Fruit fly (Drosophila melanogaster): ENCODE measurements around the gene CG14377.

CG14377 gene

DNA sequence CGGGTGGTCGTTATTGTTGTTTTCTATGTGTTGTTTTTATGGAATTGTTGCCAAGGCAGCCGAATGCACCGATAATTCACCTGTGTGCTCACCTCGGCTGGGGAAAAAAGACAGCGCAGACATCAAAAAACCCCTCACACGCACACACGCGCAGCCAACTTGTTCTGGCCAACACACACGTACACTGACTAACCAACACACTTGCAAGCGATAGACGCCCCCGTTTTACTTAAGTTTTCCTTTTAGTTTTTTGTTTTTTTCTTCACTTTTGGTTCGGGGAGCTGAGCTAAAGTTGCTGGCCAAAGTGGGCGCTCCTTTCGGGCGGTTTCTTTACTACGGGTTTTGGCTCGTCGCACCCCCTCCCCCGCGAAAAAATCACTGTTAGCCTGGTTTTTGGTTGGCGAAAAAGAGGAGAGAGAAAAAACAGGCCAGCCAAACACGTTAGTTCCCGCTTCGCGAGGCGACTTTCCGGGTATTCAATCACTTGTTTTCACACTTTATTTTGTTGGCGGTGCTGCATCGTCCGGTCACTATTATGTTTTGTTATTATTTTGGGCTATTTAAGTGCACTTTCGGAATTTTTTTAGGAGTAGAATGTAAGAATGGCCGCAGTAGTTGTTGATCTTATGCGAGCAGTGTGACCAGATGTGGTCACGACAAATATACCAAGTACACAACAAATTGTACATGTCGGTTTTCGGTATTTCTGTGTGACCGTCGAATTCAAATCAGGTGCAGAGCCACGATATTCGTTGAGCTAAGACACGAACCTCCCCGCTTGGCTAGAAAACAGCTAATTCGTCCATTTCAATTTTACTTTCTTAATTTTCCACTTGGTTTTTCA lies 36.9 kb downstream of the CG14377 start, which contains the start of gene yrt (continued):
- TF ChIP-seq pzg (GFP tag; optimal IDR thresholded peaks at IDR 0.05), result peak; percentile 90
- TF ChIP-seq Sox102F (GFP tag; optimal IDR thresholded peaks at IDR 0.05), result no peak
- TF ChIP-seq h (optimal IDR thresholded peaks at IDR 0.05), result no peak
- no peak for TF ChIP-seq CG10979 (tag; optimal IDR thresholded peaks at IDR 0.05)
- no peak for TF ChIP-seq btn (GFP tag; optimal IDR thresholded peaks at IDR 0.05)
- TF ChIP-seq Mrtf (GFP tag; IDR thresholded peaks at IDR 0.05), result no peak
- TF ChIP-seq slbo (GFP tag; IDR thresholded peaks at IDR 0.05), result 0 out of 2 replicates have a peak, but pooled peaks have one; percentile 4
- TF ChIP-seq B-H2 (GFP tag; optimal IDR thresholded peaks at IDR 0.05), result no peak
- no peak for TF ChIP-seq zen2 (GFP tag; IDR thresholded peaks at IDR 0.05; ENCODE audit: partially characterized antibody)
- peak; percentile 85 for TF ChIP-seq Lhr (GFP tag; optimal IDR thresholded peaks at IDR 0.05)
- TF ChIP-seq CG8388 (GFP tag; optimal IDR thresholded peaks at IDR 0.05), result no peak
- TF ChIP-seq CG14965 (GFP tag; optimal IDR thresholded peaks at IDR 0.05; ENCODE audit: borderline replicate concordance), result no peak
- TF ChIP-seq CrebB (tag; optimal IDR thresholded peaks at IDR 0.05), result peak; percentile 24
- TF ChIP-seq Hr39 (optimal IDR thresholded peaks at IDR 0.05), result no peak
- no peak for TF ChIP-seq CG18011 (GFP tag; optimal IDR thresholded peaks at IDR 0.05)
- no peak for TF ChIP-seq gcm2 (GFP tag; optimal IDR thresholded peaks at IDR 0.05)
- TF ChIP-seq CG4730 (GFP tag; IDR thresholded peaks at IDR 0.05), result no peak
- peak; percentile 28 for TF ChIP-seq Hmr (GFP tag; optimal IDR thresholded peaks at IDR 0.05)
- TF ChIP-seq CG1647 (GFP tag; optimal IDR thresholded peaks at IDR 0.05), result no peak
- TF ChIP-seq Eip74EF (GFP tag; optimal IDR thresholded peaks at IDR 0.05), result no peak
- TF ChIP-seq HLHmδ (GFP tag; optimal IDR thresholded peaks at IDR 0.05), result no peak
- no peak for TF ChIP-seq cad (GFP tag; optimal IDR thresholded peaks at IDR 0.05)
- no peak for TF ChIP-seq al (GFP tag; IDR thresholded peaks at IDR 0.05)
- no peak for TF ChIP-seq HHEX (GFP tag; optimal IDR thresholded peaks at IDR 0.05)
- TF ChIP-seq Bgb (GFP tag; IDR thresholded peaks at IDR 0.05; ENCODE audit: partially characterized antibody), result peak; percentile 30; the same call in 1 of the 2 replicates
- TF ChIP-seq CG12391 (tag; optimal IDR thresholded peaks at IDR 0.05), result peak; percentile 19
- TF ChIP-seq CG10959 (GFP tag; IDR thresholded peaks at IDR 0.05), result no peak
- TF ChIP-seq chn (GFP tag; optimal IDR thresholded peaks at IDR 0.05), result no peak
- TF ChIP-seq fu2 (GFP tag; optimal IDR thresholded peaks at IDR 0.05), result no peak
- TF ChIP-seq CG10543 (GFP tag; optimal IDR thresholded peaks at IDR 0.05), result no peak
- no peak for TF ChIP-seq Dip3 (GFP tag; optimal IDR thresholded peaks at IDR 0.05)
- TF ChIP-seq salm (tag; optimal IDR thresholded peaks at IDR 0.05), result no peak
- TF ChIP-seq CG11504 (tag; optimal IDR thresholded peaks at IDR 0.05), result peak; percentile 42
- TF ChIP-seq Hr78 (GFP tag; optimal IDR thresholded peaks at IDR 0.05), result no peak
- TF ChIP-seq E2f2 (GFP tag; IDR thresholded peaks at IDR 0.05), result peak; percentile 59
- TF ChIP-seq esg (GFP tag; conservative IDR thresholded peaks at IDR 0.05), result no peak
- no peak for TF ChIP-seq CG8359 (GFP tag; optimal IDR thresholded peaks at IDR 0.05; ENCODE audit: borderline replicate concordance)
- TF ChIP-seq dpn (GFP tag; optimal IDR thresholded peaks at IDR 0.05), result peak in 1 of 2 experiments; percentile 8
- no peak for TF ChIP-seq CG34376 (GFP tag; optimal IDR thresholded peaks at IDR 0.05)
- TF ChIP-seq CG9817 (tag; optimal IDR thresholded peaks at IDR 0.05), result no peak
- TF ChIP-seq D19B (GFP tag; optimal IDR thresholded peaks at IDR 0.05), result no peak
- TF ChIP-seq Dip2 (GFP tag; IDR thresholded peaks at IDR 0.05), result no peak
- no peak for TF ChIP-seq Atf3 (GFP tag; optimal IDR thresholded peaks at IDR 0.05)
- no peak for TF ChIP-seq CG10321 (GFP tag; IDR thresholded peaks at IDR 0.05)
- no peak for TF ChIP-seq Poxn (GFP tag; IDR thresholded peaks at IDR 0.05)
- no peak for TF ChIP-seq Hey (tag; optimal IDR thresholded peaks at IDR 0.05)
- TF ChIP-seq pfk (GFP tag; optimal IDR thresholded peaks at IDR 0.05), result no peak
- TF ChIP-seq eyg (GFP tag; optimal IDR thresholded peaks at IDR 0.05), result no peak
- no peak for TF ChIP-seq BtbVII (GFP tag; optimal IDR thresholded peaks at IDR 0.05)
